Fruit fly (Drosophila melanogaster) whole organism, adult: ENCODE measurements around the gene CG42553.

Experiments used
- CG14711 ChIP-seq: fragments of 200-800 bp; sonication (Bioruptor generic); optimal IDR thresholded peaks from 2 replicates; lab custom pipeline; 2018; ENCODE audit warnings: missing biosample characterization, mild to moderate bottlenecking, missing genetic modification characterization, moderate library complexity
- CG1620 ChIP-seq: fragments of 200-800 bp; sonication (Bioruptor generic); optimal IDR thresholded peaks from 2 replicates; lab custom pipeline; 2016; ENCODE audit warnings: missing biosample characterization, missing genetic modification characterization
- bab1 ChIP-seq: fragments of 200-800 bp; sonication (Bioruptor generic); optimal IDR thresholded peaks from 3 replicates; lab custom pipeline; 2019; ENCODE audit warnings: missing biosample characterization, mild to moderate bottlenecking, missing genetic modification characterization, moderate library complexity
- cnc ChIP-seq, 2 experiments: fragments of >200 bp; optimal IDR thresholded peaks; 2 replicates each; lab custom pipeline; 2017
- kay ChIP-seq: fragments of 200-800 bp; sonication (Bioruptor generic); peaks from one replicate; lab custom pipeline; 2016; ENCODE audit warnings: missing biosample characterization, missing genetic modification characterization, borderline replicate concordance
- ovo ChIP-seq: fragments of 200-800 bp; sonication (Bioruptor generic); optimal IDR thresholded peaks from 2 replicates; lab custom pipeline; 2016; ENCODE audit warnings: missing biosample characterization, missing genetic modification characterization
- tj ChIP-seq: fragments of 200-800 bp; sonication (Bioruptor generic); optimal IDR thresholded peaks from 3 replicates; lab custom pipeline; 2017; ENCODE audit warnings: missing biosample characterization, mild to moderate bottlenecking, missing genetic modification characterization, moderate library complexity

- TF ChIP-seq kay (GFP tag; lab: Kevin White, UChicago) (no peak), CG14711 (tag; lab: Kevin White, UChicago) (no peak), bab1 (GFP tag; lab: Kevin White, UChicago) (no peak), tj (GFP tag; lab: Kevin White, UChicago) (no peak), ovo (GFP tag; lab: Kevin White, UChicago) (no peak), cnc (optimal IDR thresholded peaks at IDR 0.05; lab: Kevin White, UChicago) (no peak), CG1620 (GFP tag; lab: Kevin White, UChicago) (no peak)
Measured at dm6 chr3L:809538-809805, 24.4 kb upstream of the CG42553 start.
